Fruit fly (Drosophila melanogaster) whole organism: ENCODE results near the gene CG43407.

Experiments
- CG8478 ChIP-seq: fragments of >200 bp; optimal IDR thresholded peaks from 2 replicates; lab custom pipeline; 2018; ENCODE audit warnings: inconsistent platforms
- Dll ChIP-seq: fragments of >200 bp; optimal IDR thresholded peaks from 2 replicates; lab custom pipeline; 2017
- EcR ChIP-seq, 2 experiments: fragments of >200 bp; optimal IDR thresholded peaks; 2 replicates each; lab custom pipeline; 2017; ENCODE audit warnings: missing biosample characterization in 2 of 2, missing genetic modification characterization in 2 of 2, missing genetic modification reagents in 2 of 2
- pan ChIP-seq: fragments of >200 bp; optimal IDR thresholded peaks from 2 replicates; lab custom pipeline; 2017
- psq ChIP-seq: fragments of >200 bp; optimal IDR thresholded peaks from 2 replicates; lab custom pipeline; 2017
- usp ChIP-seq: fragments of >200 bp; optimal IDR thresholded peaks from 2 replicates; lab custom pipeline; 2017; ENCODE audit warnings: missing biosample characterization, missing genetic modification characterization, mixed read lengths

Gene CG43407

DNA sequence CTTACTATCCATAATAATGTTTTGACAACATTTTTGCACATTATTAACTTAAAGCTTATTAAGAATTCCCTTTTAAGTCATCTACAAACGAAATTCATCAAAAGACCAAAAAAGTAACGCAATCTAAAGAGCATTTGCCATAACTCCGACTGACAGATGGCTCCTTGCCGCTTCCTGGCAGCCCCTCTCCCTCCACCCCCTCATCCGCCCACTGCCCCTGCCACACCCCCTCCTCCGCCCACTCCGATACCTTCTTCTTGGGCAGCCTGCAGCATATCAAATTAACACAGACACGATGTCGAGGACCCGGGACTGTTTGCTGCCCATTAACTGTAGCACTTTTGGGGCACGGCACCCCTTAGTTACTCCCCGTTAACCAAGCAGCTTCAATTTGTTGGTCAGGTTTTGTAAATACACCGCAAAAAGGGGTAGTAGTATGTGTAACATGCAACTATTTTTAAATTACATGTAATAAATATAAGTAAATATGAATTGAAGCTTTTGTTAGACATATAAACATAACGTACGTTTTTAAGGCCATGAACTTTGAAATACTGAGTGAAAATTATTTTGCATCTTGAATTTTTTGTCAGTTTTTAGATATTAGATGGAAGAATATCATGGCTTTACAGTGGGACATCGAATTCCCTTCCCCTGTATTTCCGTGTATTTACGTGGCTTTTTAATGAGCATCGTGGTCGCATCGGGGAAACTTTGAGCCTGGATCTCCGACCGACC is 17.9 kb downstream of the CG43407 start:
- TF ChIP-seq Dll (lab: Kevin White, UChicago) (peak; percentile 43), usp (GFP tag; lab: Kevin White, UChicago) (no peak), psq (lab: Kevin White, UChicago) (no peak), EcR (GFP tag; optimal IDR thresholded peaks at IDR 0.05; lab: Kevin White, UChicago) (no peak), pan (lab: Kevin White, UChicago) (no peak), CG8478 (lab: Kevin White, UChicago) (no peak)

DNA sequence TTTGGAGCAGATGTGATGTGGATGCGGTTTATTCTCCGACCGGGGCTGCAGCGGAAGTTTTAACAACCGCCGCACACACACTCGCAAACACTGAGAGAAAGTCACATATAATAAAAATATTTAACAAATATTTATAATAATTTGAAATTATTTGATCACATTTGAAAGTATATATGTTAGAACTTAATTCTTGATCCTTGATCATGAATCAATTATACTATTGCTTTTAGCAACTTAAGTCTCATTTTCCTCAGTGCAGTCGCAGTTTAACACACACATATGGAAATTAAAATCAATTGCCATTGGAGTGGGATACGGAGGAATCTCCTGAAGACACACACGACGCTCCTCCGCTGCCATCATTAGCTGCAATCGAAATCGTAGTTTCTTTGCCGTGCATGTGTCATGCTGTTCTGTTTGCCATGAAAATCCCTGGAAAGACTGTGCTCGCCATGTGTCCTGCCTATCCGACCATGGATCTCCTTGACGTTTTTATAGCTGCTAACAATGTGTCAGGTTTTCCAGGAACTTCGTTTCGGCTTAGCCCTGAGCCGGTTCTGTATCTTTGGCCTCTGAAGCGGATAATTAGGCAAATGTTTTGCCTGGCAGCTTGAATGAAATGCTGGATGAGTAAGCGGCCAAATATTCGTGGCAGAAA is 19.9 kb downstream of the CG43407 start:
- TF ChIP-seq psq (lab: Kevin White, UChicago) (no peak), Dll (lab: Kevin White, UChicago) (no peak), usp (GFP tag; lab: Kevin White, UChicago) (no peak), CG8478 (lab: Kevin White, UChicago) (no peak), EcR (GFP tag; optimal IDR thresholded peaks at IDR 0.05; lab: Kevin White, UChicago) (no peak)

DNA sequence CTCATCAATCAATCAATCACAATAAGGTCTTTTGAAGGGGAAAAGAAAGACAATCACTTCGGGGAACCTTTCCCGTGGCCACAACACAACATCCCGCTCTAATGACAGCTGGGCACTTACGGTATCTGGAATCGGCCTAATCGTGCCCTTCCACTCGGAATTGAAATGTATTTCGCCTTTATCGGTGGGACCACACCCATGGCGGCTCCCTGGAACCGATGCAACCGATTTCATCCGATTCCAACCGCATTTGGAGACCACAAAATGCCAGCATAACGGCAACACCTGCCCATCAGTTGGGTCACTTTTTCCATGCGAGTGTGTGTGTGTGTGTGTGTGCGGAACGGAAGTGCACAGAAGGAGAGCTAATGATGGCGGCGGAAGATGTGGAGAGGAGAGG is 20.5 kb downstream of the CG43407 start:
- TF ChIP-seq Dll (lab: Kevin White, UChicago) (no peak), pan (lab: Kevin White, UChicago) (no peak), psq (lab: Kevin White, UChicago) (no peak), CG8478 (lab: Kevin White, UChicago) (no peak), usp (GFP tag; lab: Kevin White, UChicago) (no peak), EcR (GFP tag; optimal IDR thresholded peaks at IDR 0.05; lab: Kevin White, UChicago) (no peak)

DNA sequence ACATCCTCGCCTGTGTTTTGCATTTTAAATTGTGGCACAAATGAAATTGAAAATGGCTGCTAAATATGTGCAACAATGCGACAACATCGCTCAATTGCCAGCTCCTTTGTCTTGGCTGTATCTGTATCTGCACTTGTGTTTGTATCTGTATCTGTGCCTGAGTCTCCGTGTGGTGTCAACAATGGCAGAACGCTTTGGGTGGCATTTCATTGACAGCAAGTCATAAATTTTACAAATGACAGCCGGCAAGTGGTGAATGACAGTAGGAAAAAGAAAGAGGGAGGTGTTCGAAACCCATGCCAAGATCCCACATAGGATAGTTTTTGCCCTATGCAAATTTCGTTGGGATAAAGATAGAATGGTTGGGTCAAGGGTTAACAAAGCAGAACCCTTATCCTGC is 21.3 kb downstream of the CG43407 start:
- TF ChIP-seq usp (GFP tag; lab: Kevin White, UChicago): no peak
- no peak for TF ChIP-seq EcR (GFP tag; optimal IDR thresholded peaks at IDR 0.05; lab: Kevin White, UChicago)
- no peak for TF ChIP-seq pan (lab: Kevin White, UChicago)
- no peak for TF ChIP-seq Dll (lab: Kevin White, UChicago)
- no peak for TF ChIP-seq psq (lab: Kevin White, UChicago)

DNA sequence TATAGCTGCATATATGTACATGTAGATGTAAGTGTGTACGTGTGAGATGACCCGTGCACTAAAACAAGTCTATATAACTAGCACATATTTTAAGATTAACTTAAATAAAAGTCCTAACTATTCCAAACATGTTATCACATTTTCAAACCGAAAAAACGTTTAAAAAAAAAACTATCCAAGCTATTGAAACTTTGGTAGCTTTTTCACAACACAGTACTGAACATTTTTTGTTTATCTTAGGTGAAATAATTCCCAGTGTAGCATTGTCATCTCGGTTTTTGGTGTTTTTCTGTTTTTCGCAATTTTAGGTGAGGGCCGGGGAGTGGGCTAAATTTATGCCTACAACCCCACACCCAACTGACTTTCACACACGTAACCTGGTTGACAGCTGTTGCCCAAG is 26.0 kb downstream of the CG43407 start:
- TF ChIP-seq pan (lab: Kevin White, UChicago): no peak
- TF ChIP-seq CG8478 (lab: Kevin White, UChicago): no peak
- no peak for TF ChIP-seq Dll (lab: Kevin White, UChicago)
- TF ChIP-seq psq (lab: Kevin White, UChicago): no peak
- no peak for TF ChIP-seq EcR (GFP tag; optimal IDR thresholded peaks at IDR 0.05; lab: Kevin White, UChicago)
- TF ChIP-seq usp (GFP tag; lab: Kevin White, UChicago): no peak

DNA sequence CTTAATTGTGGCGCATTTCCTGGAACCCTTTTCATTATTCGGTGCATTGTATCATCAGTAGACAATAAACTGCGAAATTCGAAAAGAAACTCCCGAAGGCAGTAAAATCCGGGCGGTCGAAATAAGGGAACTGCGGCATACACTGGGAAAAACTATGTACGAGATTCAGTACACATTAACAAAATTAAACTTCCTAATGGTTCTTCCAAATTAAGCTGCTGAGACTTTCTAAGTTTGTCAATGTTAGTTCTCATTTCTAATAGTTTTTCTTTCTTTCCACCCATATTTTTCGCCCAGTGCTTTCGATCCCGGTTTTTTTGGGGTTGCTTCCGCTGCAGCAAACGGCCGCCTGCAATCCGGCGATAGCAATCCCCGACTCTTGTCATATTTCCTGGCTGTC is 28.4 kb downstream of the CG43407 start:
- TF ChIP-seq Dll (lab: Kevin White, UChicago) (no peak), pan (lab: Kevin White, UChicago) (no peak), CG8478 (lab: Kevin White, UChicago) (no peak)

DNA sequence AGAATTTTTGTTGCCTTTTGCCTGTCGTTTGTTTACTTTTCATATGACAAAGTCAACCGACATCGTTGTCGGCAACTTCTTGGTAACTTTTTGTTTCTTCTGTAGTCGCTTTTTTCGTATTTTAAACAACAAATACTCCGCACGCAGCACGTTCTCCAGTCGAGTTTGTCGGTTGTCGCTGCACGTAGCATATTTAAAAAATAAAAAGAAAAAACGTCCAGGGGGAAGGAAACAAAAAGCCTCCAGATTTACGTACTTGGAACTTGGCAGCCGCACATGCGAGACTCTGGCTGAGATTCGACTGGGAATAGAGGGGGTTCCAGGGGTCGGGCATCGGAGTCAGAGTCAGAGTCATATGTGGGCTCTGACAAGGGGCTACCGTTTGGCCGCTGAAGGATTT is 31.5 kb downstream of the CG43407 start:
- TF ChIP-seq pan (lab: Kevin White, UChicago) (no peak), CG8478 (lab: Kevin White, UChicago) (no peak), EcR (GFP tag; optimal IDR thresholded peaks at IDR 0.05; lab: Kevin White, UChicago) (no peak), Dll (lab: Kevin White, UChicago) (no peak), usp (GFP tag; lab: Kevin White, UChicago) (no peak), psq (lab: Kevin White, UChicago) (no peak)

DNA sequence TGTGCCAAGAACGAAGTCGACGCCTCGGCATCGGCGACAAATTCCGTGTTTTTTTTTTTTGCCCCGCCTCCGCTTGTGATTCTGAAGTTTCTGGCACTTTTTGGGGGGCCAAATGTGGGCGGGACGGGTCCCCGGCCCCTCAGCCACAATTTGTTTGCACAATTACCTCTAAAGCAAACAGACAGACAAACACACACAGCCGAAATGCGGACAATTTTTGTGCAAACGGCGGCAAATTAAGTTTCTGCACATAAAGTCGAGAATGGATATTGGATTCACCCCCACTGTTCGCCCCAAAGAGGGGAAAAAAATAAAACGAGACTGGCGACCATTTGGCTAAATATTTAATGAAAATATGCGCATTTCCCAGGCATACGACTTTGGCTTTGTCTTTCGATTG is 32.7 kb downstream of the CG43407 start:
- no peak for TF ChIP-seq psq (lab: Kevin White, UChicago)
- TF ChIP-seq EcR (GFP tag; optimal IDR thresholded peaks at IDR 0.05; lab: Kevin White, UChicago): no peak
- no peak for TF ChIP-seq usp (GFP tag; lab: Kevin White, UChicago)
- no peak for TF ChIP-seq pan (lab: Kevin White, UChicago)
- TF ChIP-seq CG8478 (lab: Kevin White, UChicago): no peak
- no peak for TF ChIP-seq Dll (lab: Kevin White, UChicago)

DNA sequence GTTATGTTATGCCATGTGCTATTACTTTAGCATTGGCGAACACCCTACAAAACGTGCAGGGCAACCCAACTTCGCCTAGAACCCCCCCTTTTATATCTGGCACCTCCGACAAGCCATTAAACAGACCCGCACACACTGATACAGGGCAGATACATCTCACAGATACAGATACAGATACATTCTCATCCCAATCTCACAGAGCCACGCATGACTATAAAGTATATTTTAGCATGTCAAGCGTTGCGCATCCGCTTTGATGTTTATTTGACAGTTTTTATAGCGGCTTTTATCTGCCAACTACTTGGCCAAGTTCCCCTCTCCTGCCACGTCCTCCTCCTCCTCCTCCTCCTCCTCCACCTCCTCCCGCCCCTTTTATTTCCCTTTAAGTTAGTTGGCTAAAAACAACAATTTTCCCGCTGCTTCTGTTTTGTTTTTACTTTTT is 33.9 kb downstream of the CG43407 start:
- TF ChIP-seq usp (GFP tag; lab: Kevin White, UChicago) (no peak), Dll (lab: Kevin White, UChicago) (no peak), psq (lab: Kevin White, UChicago) (no peak), pan (lab: Kevin White, UChicago) (no peak), CG8478 (lab: Kevin White, UChicago) (no peak), EcR (GFP tag; optimal IDR thresholded peaks at IDR 0.05; lab: Kevin White, UChicago) (no peak)

DNA sequence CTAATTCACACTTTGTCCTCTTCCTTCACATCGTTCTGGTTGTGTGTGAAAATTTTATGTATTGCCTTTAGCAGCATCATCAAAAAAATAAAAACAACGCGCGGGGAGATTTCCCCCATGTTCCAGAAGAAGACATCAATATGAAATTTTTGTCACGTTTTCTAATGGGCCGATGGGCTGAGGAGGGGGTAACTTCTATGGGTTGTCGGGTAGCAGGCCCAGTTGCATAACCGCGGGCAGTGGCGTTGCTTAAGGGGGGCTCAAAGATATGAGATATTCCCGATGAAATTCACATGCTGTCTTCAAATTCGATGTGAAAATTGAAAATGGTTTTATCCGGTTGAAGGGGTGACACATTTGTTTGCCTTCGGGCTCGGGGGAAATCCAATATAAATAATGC is 34.7 kb downstream of the CG43407 start:
- TF ChIP-seq usp (GFP tag; lab: Kevin White, UChicago) (no peak), EcR (GFP tag; optimal IDR thresholded peaks at IDR 0.05; lab: Kevin White, UChicago) (no peak), psq (lab: Kevin White, UChicago) (no peak), Dll (lab: Kevin White, UChicago) (no peak), CG8478 (lab: Kevin White, UChicago) (no peak), pan (lab: Kevin White, UChicago) (no peak)

DNA sequence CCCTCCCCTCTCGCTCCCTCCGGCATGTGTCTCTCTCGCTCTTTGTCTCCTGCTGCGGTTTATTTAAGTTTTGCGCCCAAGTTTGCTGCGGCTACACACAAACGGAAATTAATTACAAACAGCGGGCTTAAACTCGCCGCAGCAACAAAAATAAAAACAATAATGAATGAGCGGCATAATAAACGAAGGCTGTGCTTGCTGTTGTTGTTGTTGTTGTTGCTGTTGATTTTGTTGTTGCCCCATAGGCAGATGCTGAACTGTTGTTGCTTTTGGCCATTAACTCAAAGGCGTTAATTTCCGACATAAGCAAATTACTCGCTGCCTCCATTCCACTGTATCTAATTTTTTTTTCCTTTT is 36.4 kb downstream of the CG43407 start:
- TF ChIP-seq pan (lab: Kevin White, UChicago) (no peak), usp (GFP tag; lab: Kevin White, UChicago) (no peak), EcR (GFP tag; optimal IDR thresholded peaks at IDR 0.05; lab: Kevin White, UChicago) (no peak), Dll (lab: Kevin White, UChicago) (no peak), CG8478 (lab: Kevin White, UChicago) (no peak)
